Worm (Caenorhabditis elegans) whole organism, young adult: ENCODE data around the gene acc-3.

Source experiments
- F23B12.7 ChIP-seq: sonication (generic microtip); optimal IDR thresholded peaks from 2 replicates; lab custom pipeline; 2017; ENCODE audit warnings: missing genetic modification characterization, mild to moderate bottlenecking, missing compliant biosample characterization, antibody characterized with exemption, moderate library complexity; ENCODE audit not compliant: insufficient read depth
- F33H1.4 ChIP-seq: fragments of 200-800 bp; sonication (Bioruptor generic); IDR thresholded peaks from 2 replicates; pipeline ENCODE4 v1.3.6; 2022; ENCODE audit warnings: missing genetic modification reagents, missing genetic modification characterization, missing compliant biosample characterization
- F52B5.7 ChIP-seq: sonication (generic microtip); optimal IDR thresholded peaks from 2 replicates; lab custom pipeline; 2016; ENCODE audit warnings: mild to moderate bottlenecking, missing genetic modification characterization, missing compliant biosample characterization
- Y56A3A.18 ChIP-seq: fragments of 200-800 bp; sonication (Bioruptor generic); IDR thresholded peaks from 2 replicates; pipeline ENCODE4 v1.3.6; 2022; ENCODE audit warnings: missing genetic modification reagents, missing genetic modification characterization, missing compliant biosample characterization
- ZK185.1 ChIP-seq: sonication (generic microtip); optimal IDR thresholded peaks from 2 replicates; lab custom pipeline; 2016; ENCODE audit warnings: mild to moderate bottlenecking, missing genetic modification characterization, missing compliant biosample characterization; ENCODE audit not compliant: poor library complexity, severe bottlenecking
- aptf-3 ChIP-seq: fragments of 200-800 bp; sonication (Bioruptor generic); IDR thresholded peaks from 2 replicates; pipeline ENCODE4 v1.3.6; 2022; ENCODE audit warnings: missing genetic modification characterization, missing compliant biosample characterization
- attf-5 ChIP-seq: fragments of 200-800 bp; sonication (Bioruptor generic); optimal IDR thresholded peaks from 2 replicates; lab custom pipeline; 2018; ENCODE audit warnings: mild to moderate bottlenecking, missing genetic modification characterization, missing compliant biosample characterization
- cebp-1 ChIP-seq, 2 experiments: fragments of 200-800 bp in 1 of 2; sonication (Bioruptor generic) in 1 of 2; sonication (generic microtip) in 1 of 2; IDR thresholded peaks in 1 of 2; optimal IDR thresholded peaks in 1 of 2; 2 replicates each; pipeline versions ENCODE4 v1.3.6 to Lab custom; 2017 to 2022; ENCODE audit warnings: missing compliant biosample characterization in 2 of 2, missing genetic modification characterization in 2 of 2, mild to moderate bottlenecking in 1 of 2, missing genetic modification reagents in 1 of 2, moderate library complexity in 1 of 2
- ceh-40 ChIP-seq: fragments of 200-800 bp; sonication (Bioruptor generic); IDR thresholded peaks from 2 replicates; pipeline ENCODE4 v1.3.6; 2022; ENCODE audit warnings: missing genetic modification characterization, missing compliant biosample characterization
- ceh-91 ChIP-seq: fragments of 200-800 bp; sonication (Bioruptor generic); IDR thresholded peaks from 2 replicates; pipeline ENCODE4 v1.3.6; 2022; ENCODE audit warnings: missing genetic modification reagents, missing genetic modification characterization, missing compliant biosample characterization
- dpff-1 ChIP-seq: sonication (generic microtip); optimal IDR thresholded peaks from 2 replicates; lab custom pipeline; 2017; ENCODE audit warnings: mild to moderate bottlenecking, missing genetic modification characterization, missing compliant biosample characterization
- egl-44 ChIP-seq: fragments of 200-800 bp; sonication (Bioruptor generic); IDR thresholded peaks from 2 replicates; pipeline ENCODE4 v1.3.6; 2022; ENCODE audit warnings: missing genetic modification reagents, missing genetic modification characterization, missing compliant biosample characterization
- egrh-3 ChIP-seq: fragments of 200-800 bp; sonication (Bioruptor generic); IDR thresholded peaks from 2 replicates; pipeline ENCODE4 v1.3.6; 2022; ENCODE audit warnings: missing genetic modification reagents, missing genetic modification characterization, missing compliant biosample characterization
- ets-4 ChIP-seq: fragments of 200-800 bp; sonication (Bioruptor generic); optimal IDR thresholded peaks from 2 replicates; lab custom pipeline; 2018; ENCODE audit warnings: mild to moderate bottlenecking, missing genetic modification characterization, missing compliant biosample characterization
- hlh-12 ChIP-seq: sonication (generic microtip); optimal IDR thresholded peaks from 2 replicates; lab custom pipeline; 2016; ENCODE audit warnings: missing genetic modification characterization, missing compliant biosample characterization
- hmg-1.2 ChIP-seq: fragments of 200-800 bp; sonication (Bioruptor generic); IDR thresholded peaks from 2 replicates; pipeline ENCODE4 v1.3.6; 2022; ENCODE audit warnings: missing genetic modification reagents, missing genetic modification characterization, missing compliant biosample characterization
- hsf-1 ChIP-seq: fragments of 200-800 bp; sonication (Bioruptor generic); IDR thresholded peaks from 2 replicates; pipeline ENCODE4 v1.3.6; 2022; ENCODE audit warnings: missing genetic modification reagents, missing genetic modification characterization, missing compliant biosample characterization
- lag-1 ChIP-seq: fragments of 200-800 bp; sonication (Bioruptor generic); IDR thresholded peaks from 2 replicates; pipeline ENCODE4 v1.3.6; 2022; ENCODE audit warnings: missing genetic modification reagents, missing genetic modification characterization, missing compliant biosample characterization
- let-526 ChIP-seq: fragments of 200-800 bp; sonication (Bioruptor generic); IDR thresholded peaks from 2 replicates; pipeline ENCODE4 v1.3.6; 2022; ENCODE audit warnings: missing genetic modification reagents, missing genetic modification characterization, missing compliant biosample characterization
- let-607 ChIP-seq, 2 experiments: fragments of 200-800 bp in 1 of 2; sonication (Bioruptor generic) in 1 of 2; sonication (generic microtip) in 1 of 2; optimal IDR thresholded peaks; 2 replicates each; lab custom pipeline; 2016 to 2018; ENCODE audit warnings: mild to moderate bottlenecking in 2 of 2, missing compliant biosample characterization in 2 of 2, missing genetic modification characterization in 2 of 2, moderate library complexity in 2 of 2, missing genotype in 1 of 2
- lin-35 ChIP-seq, 3 experiments: fragments of 150-350 bp in 2 of 3; sonication (generic microtip) in 1 of 3; optimal IDR thresholded peaks; 2 replicates each; lab custom pipeline; 2014 to 2018; ENCODE audit warnings: missing biosample characterization in 3 of 3, missing genetic modification characterization in 3 of 3, missing genetic modification reagents in 3 of 3
- lin-40 ChIP-seq: sonication (generic microtip); optimal IDR thresholded peaks from 2 replicates; lab custom pipeline; 2016; ENCODE audit warnings: missing genetic modification characterization, mild to moderate bottlenecking, missing compliant biosample characterization, missing genotype, missing genetic modification reagents
- lin-54 ChIP-seq: fragments of 200-800 bp; sonication (Bioruptor generic); optimal IDR thresholded peaks from 2 replicates; lab custom pipeline; 2018; ENCODE audit warnings: mild to moderate bottlenecking, missing genetic modification characterization, missing compliant biosample characterization
- madf-10 ChIP-seq: sonication (generic microtip); optimal IDR thresholded peaks from 2 replicates; lab custom pipeline; 2016; ENCODE audit warnings: mild to moderate bottlenecking, missing genetic modification characterization, missing compliant biosample characterization
- madf-3 ChIP-seq: fragments of 200-800 bp; sonication (Bioruptor generic); IDR thresholded peaks from 2 replicates; pipeline ENCODE4 v1.3.6; 2022; ENCODE audit warnings: missing genetic modification reagents, missing genetic modification characterization, missing compliant biosample characterization
- madf-8 ChIP-seq: fragments of 200-800 bp; sonication (Bioruptor generic); conservative IDR thresholded peaks from 2 replicates; pipeline ENCODE4 v1.3.6; 2022; ENCODE audit warnings: missing genetic modification reagents, missing genetic modification characterization, missing compliant biosample characterization
- mcd-1 ChIP-seq: fragments of 200-800 bp; sonication (Bioruptor generic); IDR thresholded peaks from 2 replicates; pipeline ENCODE4 v1.3.6; 2022; ENCODE audit warnings: missing genetic modification reagents, missing genetic modification characterization, missing compliant biosample characterization
- nfyb-1 ChIP-seq: fragments of 200-800 bp; sonication (Bioruptor generic); IDR thresholded peaks from 2 replicates; pipeline ENCODE4 v1.3.6; 2022; ENCODE audit warnings: missing genetic modification reagents, missing genetic modification characterization, missing compliant biosample characterization
- nhr-179 ChIP-seq: sonication (generic microtip); optimal IDR thresholded peaks from 2 replicates; lab custom pipeline; 2016; ENCODE audit warnings: mild to moderate bottlenecking, missing genetic modification characterization, missing compliant biosample characterization
- nhr-80 ChIP-seq: sonication (generic microtip); optimal IDR thresholded peaks from 2 replicates; lab custom pipeline; 2016; ENCODE audit warnings: missing genetic modification characterization, missing compliant biosample characterization
- nhr-90 ChIP-seq: sonication (generic microtip); optimal IDR thresholded peaks from 2 replicates; lab custom pipeline; 2016; ENCODE audit warnings: missing genotype, mild to moderate bottlenecking, missing genetic modification characterization, missing compliant biosample characterization
- pbrm-1 ChIP-seq: fragments of 200-800 bp; sonication (Bioruptor generic); IDR thresholded peaks from 2 replicates; pipeline ENCODE4 v1.3.6; 2022; ENCODE audit warnings: missing genetic modification reagents, missing genetic modification characterization, missing compliant biosample characterization
- snpc-1.1 ChIP-seq: sonication (generic microtip); optimal IDR thresholded peaks from 2 replicates; lab custom pipeline; 2017; ENCODE audit warnings: missing genetic modification characterization, mild to moderate bottlenecking, missing compliant biosample characterization, antibody characterized with exemption, moderate library complexity, missing genotype, missing genetic modification reagents; ENCODE audit not compliant: insufficient read depth
- snpc-1.3 ChIP-seq: sonication (generic microtip); optimal IDR thresholded peaks from 2 replicates; lab custom pipeline; 2017; ENCODE audit warnings: missing genetic modification characterization, mild to moderate bottlenecking, missing compliant biosample characterization, antibody characterized with exemption, moderate library complexity, missing genotype, missing genetic modification reagents; ENCODE audit not compliant: insufficient read depth
- snpc-4 ChIP-seq, 5 experiments: fragments of 150-350 bp in 1 of 5; sonication (generic microtip) in 4 of 5; optimal IDR thresholded peaks; 2 replicates each; lab custom pipeline; 2014 to 2018; ENCODE audit warnings: missing genetic modification characterization in 5 of 5, missing biosample characterization in 3 of 5, antibody characterized with exemption in 2 of 5, mild to moderate bottlenecking in 2 of 5, missing compliant biosample characterization in 2 of 5, missing genotype in 2 of 5, moderate library complexity in 2 of 5, missing genetic modification reagents in 1 of 5
- somi-1 ChIP-seq: fragments of 200-800 bp; sonication (Bioruptor generic); optimal IDR thresholded peaks from 2 replicates; lab custom pipeline; 2018; ENCODE audit warnings: mild to moderate bottlenecking, missing genetic modification characterization, missing compliant biosample characterization
- tbp1 ChIP-seq: fragments of 200-800 bp; sonication (Bioruptor generic); optimal IDR thresholded peaks from 2 replicates; lab custom pipeline; 2018; ENCODE audit warnings: mild to moderate bottlenecking, missing genetic modification characterization, missing compliant biosample characterization
- tbx-9 ChIP-seq: sonication (generic microtip); optimal IDR thresholded peaks from 2 replicates; lab custom pipeline; 2016; ENCODE audit warnings: borderline replicate concordance, missing genetic modification characterization, inconsistent platforms, missing compliant biosample characterization
- unc-62 ChIP-seq: fragments of 150-350 bp; optimal IDR thresholded peaks from 2 replicates; lab custom pipeline; 2014; ENCODE audit warnings: missing biosample characterization, missing genetic modification reagents, missing genetic modification characterization
- zfh-2 ChIP-seq: fragments of 200-800 bp; sonication (Bioruptor generic); conservative IDR thresholded peaks from 2 replicates; pipeline ENCODE4 v1.3.6; 2022; ENCODE audit warnings: missing genetic modification reagents, missing genetic modification characterization, missing compliant biosample characterization
- ztf-22 ChIP-seq: fragments of 200-800 bp; sonication (Bioruptor generic); optimal IDR thresholded peaks from 2 replicates; lab custom pipeline; 2018; ENCODE audit warnings: mild to moderate bottlenecking, missing genetic modification characterization, moderate library complexity, missing compliant biosample characterization
- ztf-28 ChIP-seq: fragments of 200-800 bp; sonication (Bioruptor generic); IDR thresholded peaks from 2 replicates; pipeline ENCODE4 v1.3.6; 2022; ENCODE audit warnings: missing genetic modification reagents, missing genetic modification characterization, missing compliant biosample characterization
- ztf-6 ChIP-seq: fragments of 200-800 bp; sonication (Bioruptor generic); IDR thresholded peaks from 2 replicates; pipeline ENCODE4 v1.3.6; 2022; ENCODE audit warnings: missing genetic modification reagents, missing genetic modification characterization, missing compliant biosample characterization

The acc-3 gene

DNA sequence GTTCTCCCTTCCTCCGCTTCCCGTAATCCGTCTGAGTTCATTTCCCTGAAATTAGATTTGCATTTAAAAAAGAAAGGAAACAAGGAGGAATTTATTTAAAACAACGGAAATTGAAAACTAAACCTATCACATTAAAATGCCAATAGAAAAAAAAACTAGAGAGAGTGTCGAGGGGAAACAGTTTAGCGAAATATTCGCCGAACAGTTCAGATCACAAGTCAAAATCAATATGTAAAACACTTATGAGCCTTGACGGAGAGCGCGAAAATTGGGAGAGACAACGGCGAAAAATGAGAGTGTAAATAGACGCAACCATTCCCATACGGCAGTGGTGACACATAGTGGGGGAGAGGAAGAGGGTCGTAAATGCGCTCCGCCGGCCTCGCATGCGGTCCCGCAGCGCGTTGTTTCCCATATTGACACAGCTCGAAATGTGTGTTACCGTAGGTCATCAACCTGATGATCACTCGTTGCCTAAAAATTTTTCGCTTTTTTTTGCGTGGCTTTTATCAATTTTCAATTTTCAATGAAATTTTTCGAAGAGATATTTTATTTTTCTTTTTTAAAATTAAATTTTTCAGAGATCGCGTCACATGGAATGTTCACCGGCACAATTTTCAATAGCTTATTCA is 15.5 kb downstream of the acc-3 start, which contains the start of the genes dnj-14 and glit-1 (continued):
- TF ChIP-seq somi-1 (GFP tag; lab: Kevin White, UChicago) (peak; percentile 4), nhr-80 (tag; lab: Kevin White, UChicago) (peak; percentile 98), ztf-6 (GFP tag; lab: Robert Waterston, UW) (0 out of 2 replicates have a peak, but pooled peaks have one; percentile 40), pbrm-1 (GFP tag; lab: Robert Waterston, UW) (peak; percentile 84; the same call in 1 of the 2 replicates), nhr-90 (tag; lab: Kevin White, UChicago) (peak; percentile 65), nfyb-1 (GFP tag; lab: Robert Waterston, UW) (peak; percentile 82), Y56A3A.18 (GFP tag; lab: Robert Waterston, UW) (0 out of 2 replicates have a peak, but pooled peaks have one; percentile 51), ceh-40 (no peak), madf-3 (no peak), F23B12.7 (tag; lab: Kevin White, UChicago) (peak; percentile 78), lag-1 (GFP tag; lab: Robert Waterston, UW) (no peak), madf-8 (no peak), cebp-1 (GFP tag; IDR thresholded peaks at IDR 0.05; lab: Robert Waterston, UW) (peak; percentile 52; the same call in 1 of the 2 replicates), cebp-1 (tag; optimal IDR thresholded peaks at IDR 0.05; lab: Kevin White, UChicago) (peak; percentile 89), egl-44 (GFP tag; lab: Robert Waterston, UW) (peak; percentile 83; the same call in 1 of the 2 replicates), ztf-22 (GFP tag; lab: Kevin White, UChicago) (peak; percentile 19), ceh-91 (GFP tag; lab: Robert Waterston, UW) (no peak), zfh-2 (GFP tag; lab: Robert Waterston, UW) (peak; percentile 96), tbx-9 (tag; lab: Kevin White, UChicago) (no peak), hsf-1 (GFP tag; lab: Robert Waterston, UW) (no peak), madf-10 (peak; percentile 84), hlh-12 (tag; lab: Kevin White, UChicago) (no peak), snpc-1.3 (tag; lab: Kevin White, UChicago) (peak; percentile 4), aptf-3 (no peak)

DNA sequence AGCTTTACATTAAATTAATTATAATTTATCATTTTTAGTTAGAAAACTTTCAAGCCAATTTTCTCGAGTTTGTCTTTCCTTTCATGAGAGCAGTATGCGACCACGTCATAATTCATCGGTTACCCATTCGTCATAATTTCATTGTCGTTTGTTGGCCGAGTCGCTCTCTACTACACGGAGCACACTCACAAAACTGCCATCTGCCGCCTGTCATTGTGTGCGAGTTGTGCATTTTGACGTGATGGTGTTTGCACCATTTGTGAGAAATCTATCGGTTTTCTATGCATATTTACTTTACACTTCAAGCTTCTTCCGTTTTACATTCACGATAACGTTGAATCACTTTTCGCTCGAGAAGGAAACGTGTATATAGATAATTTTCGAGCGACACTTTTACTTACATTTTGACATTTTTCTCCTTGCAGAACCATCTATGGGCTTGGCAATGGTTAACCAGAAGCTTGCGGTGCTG is 20.5 kb downstream of the acc-3 start, which contains the start of gene dhhc-10:
Gene dhhc-10, plus strand, starts transcription at position 422 of the 472 bp plus-strand sequence.
- TF ChIP-seq mcd-1 (GFP tag; lab: Robert Waterston, UW) (peak; percentile 29; the same call in 1 of the 2 replicates), let-526 (GFP tag; lab: Robert Waterston, UW) (no peak), F52B5.7 (tag; lab: Kevin White, UChicago) (no peak), attf-5 (GFP tag; lab: Kevin White, UChicago) (peak; percentile 9), lin-40 (tag; lab: Kevin White, UChicago) (peak; percentile 23), lin-54 (peak; percentile 8), egl-44 (GFP tag; lab: Robert Waterston, UW) (no peak), lin-35 (GFP tag; optimal IDR thresholded peaks at IDR 0.05; lab: Kevin White, UChicago) (peak in 1 of 3 experiments; percentile 21), ets-4 (GFP tag; lab: Kevin White, UChicago) (peak; percentile 77), pbrm-1 (GFP tag; lab: Robert Waterston, UW) (0 out of 2 replicates have a peak, but pooled peaks have one; percentile 35), unc-62 (no peak), ztf-28 (GFP tag; lab: Robert Waterston, UW) (no peak), cebp-1 (GFP tag; IDR thresholded peaks at IDR 0.05; lab: Robert Waterston, UW) (no peak), cebp-1 (tag; optimal IDR thresholded peaks at IDR 0.05; lab: Kevin White, UChicago) (peak; percentile 59), Y56A3A.18 (GFP tag; lab: Robert Waterston, UW) (no peak), dpff-1 (tag; lab: Kevin White, UChicago) (no peak), tbp1 (GFP tag; lab: Kevin White, UChicago) (peak; percentile 7), nhr-80 (tag; lab: Kevin White, UChicago) (peak; percentile 97), hmg-1.2 (no peak), ZK185.1 (tag; lab: Kevin White, UChicago) (peak; percentile 45), let-607 (tag; optimal IDR thresholded peaks at IDR 0.05; lab: Kevin White, UChicago) (peak; percentile 88 to 91), snpc-4 (GFP tag; optimal IDR thresholded peaks at IDR 0.05; lab: Kevin White, UChicago) (no peak), snpc-4 (tag; optimal IDR thresholded peaks at IDR 0.05; lab: Kevin White, UChicago) (peak in 2 of 4 experiments; percentile 2 to 8), F33H1.4 (GFP tag; lab: Robert Waterston, UW) (no peak), snpc-1.1 (tag; lab: Kevin White, UChicago) (no peak), nhr-179 (no peak), egrh-3 (no peak)
